Fruit fly (Drosophila melanogaster): ENCODE data around the gene CG2924.

- TF ChIP-seq otp (GFP tag; IDR thresholded peaks at IDR 0.05), result no peak
- TF ChIP-seq CG7556 (GFP tag; optimal IDR thresholded peaks at IDR 0.05), result no peak
- no peak for TF ChIP-seq CG11504 (tag; optimal IDR thresholded peaks at IDR 0.05)
- no peak for TF ChIP-seq CG12104 (GFP tag; optimal IDR thresholded peaks at IDR 0.05)
- no peak for TF ChIP-seq Hey (tag; optimal IDR thresholded peaks at IDR 0.05)
- TF ChIP-seq slbo (GFP tag; IDR thresholded peaks at IDR 0.05), result no peak
- TF ChIP-seq br (optimal IDR thresholded peaks at IDR 0.05), result no peak
- peak in 1 of 2 experiments; percentile 90 for TF ChIP-seq Hr78 (GFP tag; optimal IDR thresholded peaks at IDR 0.05)
- TF ChIP-seq CG7786 (GFP tag; optimal IDR thresholded peaks at IDR 0.05), result no peak
- no peak for TF ChIP-seq chn (GFP tag; optimal IDR thresholded peaks at IDR 0.05)
- no peak for TF ChIP-seq CG1024 (GFP tag; IDR thresholded peaks at IDR 0.05)
These were observed 20.5 kb upstream of the CG2924 start for dm6 chrX:2291023-2291422.

All from whole organism, embryonic.